Worm (Caenorhabditis elegans): Measurements from ENCODE around the gene F31E3.6.

Gene F31E3.6

DNA sequence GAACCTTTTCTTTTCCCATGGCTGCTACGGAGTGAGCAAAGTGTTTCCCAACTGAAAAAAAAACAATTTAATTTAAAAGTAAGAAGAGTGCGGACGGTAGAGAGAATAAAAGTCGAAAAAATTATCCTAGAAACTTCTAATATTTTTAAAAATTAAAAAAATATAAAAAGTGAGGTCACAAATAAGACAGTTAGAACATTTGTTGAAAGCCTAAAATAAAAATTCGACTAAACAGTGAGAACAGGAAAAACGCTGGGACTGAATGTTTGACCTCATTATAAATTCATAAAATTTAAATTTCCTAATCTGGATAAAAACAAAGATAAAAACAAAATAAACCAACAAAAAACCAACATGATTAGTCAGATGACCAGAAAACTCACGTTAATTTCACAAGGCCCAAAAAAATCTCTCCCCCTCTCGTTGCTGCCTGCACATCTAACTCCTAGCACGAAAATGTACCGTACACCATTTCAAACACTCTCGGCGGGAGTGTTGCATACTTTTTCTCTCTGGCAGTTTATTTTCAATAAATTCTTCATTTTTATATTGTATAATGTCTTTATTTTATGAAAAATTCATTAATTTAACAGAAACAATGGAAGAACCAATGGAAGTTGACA, 10.1 kb upstream of the F31E3.6 start, which contains the start of the genes eef-1A.1 and rfc-4 (continued):
- TF ChIP-seq ztf-28 (GFP tag; IDR thresholded peaks at IDR 0.05) (peak; percentile 68; the same call in 1 of the 2 replicates), sdz-38 (tag; optimal IDR thresholded peaks at IDR 0.05) (no peak), snpc-4 (GFP tag; optimal IDR thresholded peaks at IDR 0.05) (peak; percentile 9), snpc-4 (tag; optimal IDR thresholded peaks at IDR 0.05) (peak; percentile 73 to 87 (median 80)), him-1 (tag; optimal IDR thresholded peaks at IDR 0.05) (peak; percentile 60), hmg-20 (GFP tag; IDR thresholded peaks at IDR 0.05) (no peak), Y67H2A.10 (GFP tag; conservative IDR thresholded peaks at IDR 0.05) (peak; percentile 74; the same call in 1 of the 2 replicates)

DNA sequence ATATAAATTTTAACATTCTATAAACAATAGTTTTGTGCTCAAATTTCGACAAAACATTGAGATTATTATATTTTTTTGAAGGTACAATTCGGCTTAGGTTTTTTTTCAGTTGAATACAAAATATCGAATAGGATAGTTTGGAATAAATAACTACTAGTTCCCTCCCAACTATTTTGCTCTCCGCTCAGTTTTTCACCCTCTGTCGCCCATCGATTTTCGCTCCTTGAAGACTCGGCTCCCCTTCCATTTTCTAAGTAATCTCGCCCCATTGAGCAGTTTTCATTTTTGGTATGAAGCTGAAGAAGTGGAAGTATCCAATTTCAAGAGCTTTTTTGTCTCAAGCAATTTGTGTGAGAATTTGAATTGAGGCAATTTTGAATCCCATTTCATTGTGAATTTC, 8.2 kb upstream of the F31E3.6 start, which contains the start of gene F31E3.2:
F31E3.2 (plus strand) TSS at position 301 of the 400 bp plus-strand sequence.
- 0 out of 2 replicates have a peak, but pooled peaks have one; percentile 51 for TF ChIP-seq C17E4.6 (GFP tag; IDR thresholded peaks at IDR 0.05)
- 0 out of 2 replicates have a peak, but pooled peaks have one; percentile 22 for TF ChIP-seq D2030.7 (GFP tag; IDR thresholded peaks at IDR 0.05)
- no peak for TF ChIP-seq dox-1 (GFP tag; IDR thresholded peaks at IDR 0.05)
- TF ChIP-seq him-1 (tag; optimal IDR thresholded peaks at IDR 0.05) = peak; percentile 4

DNA sequence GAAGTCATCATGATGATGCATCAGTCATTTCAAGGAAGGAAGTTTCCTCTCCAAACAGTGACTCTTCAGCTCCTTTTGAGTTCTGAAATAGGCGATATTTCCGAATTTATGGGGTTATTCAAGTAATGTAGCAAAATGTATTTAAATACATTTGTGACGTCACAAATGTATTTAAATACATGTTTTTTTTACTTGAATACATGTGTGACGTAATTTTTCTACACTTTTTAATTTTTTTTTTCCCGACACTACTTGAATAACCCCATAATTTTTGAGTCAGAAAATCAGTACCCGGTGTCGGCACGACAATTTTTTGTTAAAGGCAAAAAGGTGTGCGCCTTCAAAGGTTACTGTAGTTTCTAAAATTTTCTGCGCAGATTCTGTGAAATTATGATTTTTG, 6.9 kb upstream of the F31E3.6 start:
- TF ChIP-seq F55B11.4 (tag; optimal IDR thresholded peaks at IDR 0.05; ENCODE audit: borderline replicate concordance, insufficient read depth) (no peak), hmg-20 (GFP tag; IDR thresholded peaks at IDR 0.05) (no peak), tbp1 (GFP tag; optimal IDR thresholded peaks at IDR 0.05) (no peak), attf-5 (GFP tag; optimal IDR thresholded peaks at IDR 0.05) (no peak), gei-17 (GFP tag; optimal IDR thresholded peaks at IDR 0.05) (no peak), F10E7.11 (tag; optimal IDR thresholded peaks at IDR 0.05) (no peak)

DNA sequence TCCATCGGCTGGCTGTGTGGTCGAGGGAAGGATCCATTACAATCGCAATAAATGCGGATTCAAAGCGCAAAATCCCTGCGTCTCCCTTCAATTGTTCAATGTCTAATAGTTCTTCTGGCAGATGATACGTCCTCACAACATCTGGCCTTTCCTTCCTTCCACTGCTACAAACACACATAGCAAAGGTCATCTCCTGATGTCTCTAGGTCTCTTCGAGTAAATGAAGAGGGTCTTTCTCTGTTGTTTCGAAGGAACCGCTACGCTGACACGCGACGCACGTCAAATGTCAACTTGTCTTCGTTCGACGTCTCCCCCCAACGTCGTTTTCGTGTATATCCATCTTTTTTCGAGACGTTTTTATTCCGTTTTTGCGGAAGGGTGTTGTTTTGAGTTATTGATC, 3.0 kb upstream of the F31E3.6 start:
- TF ChIP-seq cebp-2 (GFP tag; IDR thresholded peaks at IDR 0.05) (no peak), somi-1 (GFP tag; optimal IDR thresholded peaks at IDR 0.05) (peak; percentile 35), ceh-58 (GFP tag; IDR thresholded peaks at IDR 0.05) (no peak), sea-2 (GFP tag; IDR thresholded peaks at IDR 0.05) (no peak), zim-3 (tag; optimal IDR thresholded peaks at IDR 0.05) (no peak), ets-4 (GFP tag; optimal IDR thresholded peaks at IDR 0.05) (no peak), Y53G8AR.9 (GFP tag; conservative IDR thresholded peaks at IDR 0.05) (no peak), snpc-3.4 (tag; optimal IDR thresholded peaks at IDR 0.05) (no peak), F57A8.1 (GFP tag; optimal IDR thresholded peaks at IDR 0.05) (no peak), efl-1 (GFP tag; optimal IDR thresholded peaks at IDR 0.05) (no peak), lin-40 (tag; optimal IDR thresholded peaks at IDR 0.05) (peak; percentile 25), Y53F4B.3 (GFP tag; IDR thresholded peaks at IDR 0.05) (no peak), F57C9.4 (tag; optimal IDR thresholded peaks at IDR 0.05) (no peak), ceh-27 (GFP tag; optimal IDR thresholded peaks at IDR 0.05) (peak; percentile 48), egl-18 (GFP tag; IDR thresholded peaks at IDR 0.05) (no peak), unc-130 (GFP tag; optimal IDR thresholded peaks at IDR 0.05) (no peak), unc-62 (GFP tag; optimal IDR thresholded peaks at IDR 0.05) (peak; percentile 97), madf-6 (GFP tag; IDR thresholded peaks at IDR 0.05) (no peak), K12H6.12 (tag; optimal IDR thresholded peaks at IDR 0.05) (peak; percentile 15), dpff-1 (tag; optimal IDR thresholded peaks at IDR 0.05) (no peak), ztf-26 (tag; optimal IDR thresholded peaks at IDR 0.05) (peak; percentile 28), D2030.7 (GFP tag; IDR thresholded peaks at IDR 0.05) (no peak), F39B2.1 (GFP tag; IDR thresholded peaks at IDR 0.05) (no peak), nhr-80 (tag; optimal IDR thresholded peaks at IDR 0.05) (no peak), dox-1 (GFP tag; IDR thresholded peaks at IDR 0.05) (peak; percentile 35; the same call in 1 of the 2 replicates), nhr-90 (tag; optimal IDR thresholded peaks at IDR 0.05) (no peak), madf-3 (GFP tag; IDR thresholded peaks at IDR 0.05) (peak; percentile 79; the same call in 1 of the 2 replicates), lsy-27 (tag; optimal IDR thresholded peaks at IDR 0.05; ENCODE audit: borderline replicate concordance, insufficient read depth) (no peak), egl-44 (GFP tag; IDR thresholded peaks at IDR 0.05) (no peak), lin-26 (GFP tag; IDR thresholded peaks at IDR 0.05) (no peak)

Data from whole organism, young adult.